Fruit fly (Drosophila melanogaster) whole organism, wandering third instar larva: Measurements from ENCODE around the gene CG5388.
A peak's percentile ranks its signal among the peaks of the same experiment; 100 is the strongest.

ENCODE experiments used
- Abd-B ChIP-seq: fragments of >200 bp; optimal IDR thresholded peaks from 2 replicates; lab custom pipeline; 2017; ENCODE audit warnings: missing biosample characterization, missing genetic modification characterization
- CG9705 ChIP-seq: fragments of 200-800 bp; sonication (Bioruptor generic); optimal IDR thresholded peaks from 2 replicates; lab custom pipeline; 2018; ENCODE audit warnings: missing biosample characterization, mild to moderate bottlenecking, missing genetic modification characterization
- CrebA ChIP-seq: fragments of 200-800 bp; sonication (Bioruptor generic); optimal IDR thresholded peaks from 2 replicates; lab custom pipeline; 2016; ENCODE audit warnings: missing biosample characterization, mild to moderate bottlenecking, missing genetic modification characterization, borderline replicate concordance
- Dfd ChIP-seq: fragments of >200 bp; optimal IDR thresholded peaks from 2 replicates; lab custom pipeline; 2017; ENCODE audit warnings: missing biosample characterization, missing genetic modification characterization
- HLH106 ChIP-seq: fragments of 200-800 bp; optimal IDR thresholded peaks from 3 replicates; lab custom pipeline; 2019; ENCODE audit warnings: missing biosample characterization, mild to moderate bottlenecking, missing genetic modification characterization, moderate library complexity
- Hnf4 ChIP-seq: fragments of 200-800 bp; sonication (Bioruptor generic); optimal IDR thresholded peaks from 2 replicates; lab custom pipeline; 2016; ENCODE audit warnings: missing biosample characterization, mild to moderate bottlenecking, missing genetic modification characterization
- Hr83 ChIP-seq: fragments of 200-300 bp; sonication (Bioruptor generic); optimal IDR thresholded peaks from 2 replicates; lab custom pipeline; 2016; ENCODE audit warnings: missing biosample characterization, mild to moderate bottlenecking, missing genetic modification characterization, moderate library complexity; ENCODE audit not compliant: poor library complexity, severe bottlenecking
- Jra ChIP-seq: sonication (Bioruptor generic); optimal IDR thresholded peaks from 2 replicates; lab custom pipeline; 2016; ENCODE audit warnings: missing biosample characterization, missing genetic modification characterization
- Mio ChIP-seq: sonication (Bioruptor generic); optimal IDR thresholded peaks from 2 replicates; lab custom pipeline; 2016; ENCODE audit warnings: missing biosample characterization, missing genetic modification characterization
- Myc ChIP-seq: fragments of >200 bp; optimal IDR thresholded peaks from 2 replicates; lab custom pipeline; 2017
- N ChIP-seq: fragments of >200 bp; optimal IDR thresholded peaks from 2 replicates; lab custom pipeline; 2018; ENCODE audit warnings: missing biosample characterization, missing external identifiers, missing genetic modification characterization
- OdsH ChIP-seq: fragments of 200-800 bp; sonication (Bioruptor generic); optimal IDR thresholded peaks from 2 replicates; lab custom pipeline; 2016; ENCODE audit warnings: missing biosample characterization, mild to moderate bottlenecking, missing genetic modification characterization
- Rel ChIP-seq, 2 experiments: fragments of 200-800 bp; sonication (Bioruptor generic) in 1 of 2; optimal IDR thresholded peaks; 2 replicates in 1 of 2; 3 replicates in 1 of 2; lab custom pipeline; 2016 to 2019; ENCODE audit warnings: mild to moderate bottlenecking in 2 of 2, missing biosample characterization in 2 of 2, missing genetic modification characterization in 2 of 2, moderate library complexity in 1 of 2
- Sp1 ChIP-seq: fragments of 200-800 bp; sonication (Bioruptor generic); optimal IDR thresholded peaks from 3 replicates; lab custom pipeline; 2019; ENCODE audit warnings: missing biosample characterization, mild to moderate bottlenecking, missing genetic modification characterization, moderate library complexity
- Vsx2 ChIP-seq: fragments of 200-300, 225-300 bp; sonication (Bioruptor generic); optimal IDR thresholded peaks from 2 replicates; lab custom pipeline; 2018; ENCODE audit warnings: missing biosample characterization, missing genetic modification characterization; ENCODE audit not compliant: partially characterized antibody
- br ChIP-seq: fragments of 200-800 bp; sonication (Bioruptor generic); optimal IDR thresholded peaks from 2 replicates; lab custom pipeline; 2016; ENCODE audit warnings: missing biosample characterization, missing genetic modification characterization
- brk ChIP-seq: fragments of 200-800 bp; sonication (Bioruptor generic); optimal IDR thresholded peaks from 2 replicates; lab custom pipeline; 2016; ENCODE audit warnings: missing biosample characterization, mild to moderate bottlenecking, missing genetic modification characterization
- dmrt93B ChIP-seq: fragments of 200-800 bp; sonication (Bioruptor generic); optimal IDR thresholded peaks from 2 replicates; lab custom pipeline; 2018; ENCODE audit warnings: missing biosample characterization, mild to moderate bottlenecking, missing genetic modification characterization
- dsf ChIP-seq: sonication (Bioruptor generic); optimal IDR thresholded peaks from 2 replicates; lab custom pipeline; 2016; ENCODE audit warnings: missing biosample characterization, missing genetic modification characterization, borderline replicate concordance
- ey ChIP-seq: fragments of 200-800 bp; sonication (Bioruptor generic); optimal IDR thresholded peaks from 2 replicates; lab custom pipeline; 2016; ENCODE audit warnings: missing biosample characterization, missing genetic modification characterization
- foxo ChIP-seq, 2 experiments: fragments of 200-800 bp; sonication (Bioruptor generic); optimal IDR thresholded peaks; 2 replicates in 1 of 2; 3 replicates in 1 of 2; lab custom pipeline; 2016 to 2017; ENCODE audit warnings: missing biosample characterization in 2 of 2, missing genetic modification characterization in 2 of 2
- fru ChIP-seq: fragments of 200-800 bp; sonication (Bioruptor generic); optimal IDR thresholded peaks from 3 replicates; lab custom pipeline; 2016; ENCODE audit warnings: missing biosample characterization, mild to moderate bottlenecking, missing genetic modification characterization
- h ChIP-seq: fragments of 200-800 bp; sonication (Bioruptor generic); optimal IDR thresholded peaks from 3 replicates; lab custom pipeline; 2016; ENCODE audit warnings: missing biosample characterization, mild to moderate bottlenecking, missing genetic modification characterization
- lola ChIP-seq: fragments of >200 bp; optimal IDR thresholded peaks from 2 replicates; lab custom pipeline; 2017; ENCODE audit warnings: missing biosample characterization, missing genetic modification characterization
- psq ChIP-seq: fragments of 200-800 bp; sonication (Bioruptor generic); optimal IDR thresholded peaks from 3 replicates; lab custom pipeline; 2017; ENCODE audit warnings: missing biosample characterization, mild to moderate bottlenecking, missing genetic modification characterization, moderate library complexity
- sage ChIP-seq: fragments of 200-800 bp; sonication (Bioruptor generic); optimal IDR thresholded peaks from 2 replicates; lab custom pipeline; 2016; ENCODE audit warnings: missing biosample characterization, mild to moderate bottlenecking, missing genetic modification characterization
- usp ChIP-seq: fragments of >200 bp; optimal IDR thresholded peaks from 2 replicates; lab custom pipeline; 2017; ENCODE audit warnings: missing biosample characterization, missing genetic modification characterization
- woc ChIP-seq: sonication (Bioruptor generic); optimal IDR thresholded peaks from 2 replicates; lab custom pipeline; 2016; ENCODE audit warnings: missing biosample characterization, mild to moderate bottlenecking, missing genetic modification characterization

The CG5388 gene

dm6 chr3R:22356464-22357410, 16.6 kb upstream of the CG5388 start, which contains the start of gene Sar1:
TSS of gene Sar1 (plus strand) at chr3R:22356685.
- TF ChIP-seq Vsx2 (GFP tag; lab: Kevin White, UChicago) (peak; percentile 82), N (GFP tag; lab: Kevin White, UChicago) (peak; percentile 30), br (GFP tag; lab: Kevin White, UChicago) (peak; percentile 10), h (peak; percentile 30), foxo (GFP tag; optimal IDR thresholded peaks at IDR 0.05; lab: Kevin White, UChicago) (peak in 1 of 2 experiments; percentile 34), dsf (GFP tag; lab: Kevin White, UChicago) (no peak), HLH106 (tag; lab: Kevin White, UChicago) (peak; percentile 31), Myc (lab: Kevin White, UChicago) (peak; percentile 10), sage (no peak)

dm6 chr3R:22351396-22351795, 11.3 kb upstream of the CG5388 start, which contains the start of gene rdhB:
TSS of gene rdhB (plus strand) at chr3R:22351696.
- TF ChIP-seq fru (GFP tag; lab: Kevin White, UChicago) (no peak), woc (GFP tag; lab: Kevin White, UChicago) (no peak), ey (GFP tag; lab: Kevin White, UChicago) (no peak), Dfd (GFP tag; lab: Kevin White, UChicago) (no peak), Hr83 (GFP tag; lab: Kevin White, UChicago) (no peak), Jra (GFP tag; lab: Kevin White, UChicago) (no peak), dmrt93B (GFP tag; lab: Kevin White, UChicago) (no peak), CrebA (GFP tag; lab: Kevin White, UChicago) (no peak), dsf (GFP tag; lab: Kevin White, UChicago) (no peak), usp (GFP tag; lab: Kevin White, UChicago) (no peak), Vsx2 (GFP tag; lab: Kevin White, UChicago) (no peak), Abd-B (GFP tag; lab: Kevin White, UChicago) (no peak), brk (no peak), Mio (GFP tag; lab: Kevin White, UChicago) (no peak), Hnf4 (no peak)

DNA sequence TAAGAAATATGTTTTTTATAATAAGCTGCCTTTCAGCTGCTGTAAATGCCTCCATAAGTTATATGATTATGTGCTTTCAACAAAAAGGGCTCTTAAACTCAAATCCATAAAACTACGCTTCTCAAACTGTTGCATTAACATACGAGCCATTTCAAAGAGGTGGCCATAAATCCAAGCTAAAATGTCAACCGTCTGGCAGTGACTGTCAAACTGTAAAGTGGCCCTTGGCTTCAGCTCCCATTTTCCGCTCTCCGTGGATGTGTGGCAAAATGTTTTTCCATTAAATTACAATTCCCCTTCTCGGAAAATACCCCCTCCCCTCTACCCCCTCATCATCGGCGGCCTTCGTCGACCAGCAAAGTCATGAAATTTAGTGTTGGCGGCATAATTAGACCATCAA, 2.6 kb upstream of the CG5388 start:
- TF ChIP-seq brk, result no peak
- no peak for TF ChIP-seq Vsx2 (GFP tag; lab: Kevin White, UChicago)
- TF ChIP-seq Myc (lab: Kevin White, UChicago), result no peak
- TF ChIP-seq OdsH (GFP tag; lab: Kevin White, UChicago), result no peak
- no peak for TF ChIP-seq fru (GFP tag; lab: Kevin White, UChicago)
- TF ChIP-seq dsf (GFP tag; lab: Kevin White, UChicago), result no peak
- no peak for TF ChIP-seq br (GFP tag; lab: Kevin White, UChicago)
- TF ChIP-seq usp (GFP tag; lab: Kevin White, UChicago), result no peak

DNA sequence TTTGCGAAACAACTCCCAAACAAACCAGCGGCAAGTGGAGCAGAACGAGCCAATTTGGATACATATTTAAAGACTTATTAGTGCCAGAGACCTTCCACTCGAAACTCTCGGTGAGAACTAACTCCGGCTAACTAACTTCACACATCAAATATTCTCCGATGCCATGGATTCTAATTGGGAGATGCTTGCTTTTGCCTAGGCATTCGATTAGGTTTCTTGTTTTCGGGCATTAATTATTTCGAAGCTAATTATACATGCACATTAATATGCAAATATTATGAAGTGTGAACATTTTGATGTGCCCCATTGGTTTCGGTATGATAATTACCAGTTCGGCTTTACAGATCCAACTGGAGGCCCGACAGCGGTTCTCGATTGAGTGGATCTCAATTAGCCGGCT, 2.0 kb upstream of the CG5388 start, which contains the start of gene CG5386:
Gene CG5386, minus strand, starts transcription at position 101 of the 400 bp plus-strand sequence.
- TF ChIP-seq dsf (GFP tag; lab: Kevin White, UChicago) (no peak), Abd-B (GFP tag; lab: Kevin White, UChicago) (no peak), lola (no peak), CG9705 (GFP tag; lab: Kevin White, UChicago) (no peak), Rel (GFP tag; optimal IDR thresholded peaks at IDR 0.05; lab: Kevin White, UChicago) (no peak), Rel (tag; optimal IDR thresholded peaks at IDR 0.05; lab: Kevin White, UChicago) (no peak), Vsx2 (GFP tag; lab: Kevin White, UChicago) (no peak), Sp1 (GFP tag; lab: Kevin White, UChicago) (no peak)

DNA sequence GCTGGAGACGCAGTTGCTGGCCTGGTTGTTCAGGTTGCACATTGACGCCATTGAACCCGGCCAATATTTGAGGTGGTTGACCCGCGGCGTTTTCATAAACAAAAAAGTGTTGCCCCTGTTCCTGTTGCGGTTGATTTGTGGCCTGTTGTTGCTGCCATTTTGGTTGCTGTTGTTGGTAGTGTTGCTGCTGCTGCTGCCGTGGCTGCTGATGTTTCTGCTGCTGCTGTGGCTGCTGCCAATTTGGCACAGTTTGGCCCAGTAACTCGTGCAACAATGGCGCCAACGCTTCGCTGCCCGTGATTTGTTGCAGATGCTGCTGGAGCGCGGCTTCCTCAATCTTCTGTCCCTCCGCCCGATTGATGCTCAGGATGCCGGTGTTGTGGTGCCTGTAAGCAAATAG, 1.5 kb upstream of the CG5388 start:
- TF ChIP-seq psq (GFP tag; lab: Kevin White, UChicago) (no peak), Dfd (GFP tag; lab: Kevin White, UChicago) (peak; percentile 74)
